Worm (Caenorhabditis elegans) whole organism, L2 larva: Measurements from ENCODE around the gene F56D2.5.

Experiments
- C34F6.9 ChIP-seq: fragments of 150-350 bp; optimal IDR thresholded peaks from 2 replicates; lab custom pipeline; 2014; ENCODE audit warnings: missing biosample characterization, missing genetic modification characterization
- F13H6.1 ChIP-seq: sonication (generic microtip); optimal IDR thresholded peaks from 2 replicates; lab custom pipeline; 2016; ENCODE audit warnings: missing genetic modification characterization, missing compliant biosample characterization
- ZK546.5 ChIP-seq: sonication (generic microtip); optimal IDR thresholded peaks from 2 replicates; lab custom pipeline; 2017; ENCODE audit warnings: missing biosample characterization, missing genetic modification characterization
- ama-1 ChIP-seq: fragments of 150-350 bp; optimal IDR thresholded peaks from 2 replicates; lab custom pipeline; 2018; ENCODE audit warnings: inconsistent platforms
- blmp-1 ChIP-seq: sonication (generic microtip); optimal IDR thresholded peaks from 2 replicates; lab custom pipeline; 2017; ENCODE audit warnings: missing genetic modification characterization, mild to moderate bottlenecking, missing compliant biosample characterization, antibody characterized with exemption, moderate library complexity; ENCODE audit not compliant: insufficient read depth
- ceh-16 ChIP-seq: fragments of 150-350 bp; optimal IDR thresholded peaks from 2 replicates; lab custom pipeline; 2014; ENCODE audit warnings: missing biosample characterization, missing genetic modification characterization
- ceh-82 ChIP-seq: fragments of 150-350 bp; optimal IDR thresholded peaks from 2 replicates; lab custom pipeline; 2014; ENCODE audit warnings: missing biosample characterization, missing genetic modification characterization
- crh-2 ChIP-seq: sonication (generic microtip); optimal IDR thresholded peaks from 2 replicates; lab custom pipeline; 2017; ENCODE audit warnings: missing biosample characterization, missing genetic modification characterization
- elt-1 ChIP-seq: fragments of 150-350 bp; optimal IDR thresholded peaks from 2 replicates; lab custom pipeline; 2014; ENCODE audit warnings: missing biosample characterization, missing genetic modification characterization
- fos-1 ChIP-seq: fragments of 150-350 bp; optimal IDR thresholded peaks from 2 replicates; lab custom pipeline; 2014; ENCODE audit warnings: missing biosample characterization, missing genetic modification characterization
- gmeb-1 ChIP-seq: fragments of 150-350 bp; optimal IDR thresholded peaks from 2 replicates; lab custom pipeline; 2014; ENCODE audit warnings: missing biosample characterization, missing genetic modification characterization
- lin-11 ChIP-seq: fragments of 150-350 bp; sonication (generic microtip); optimal IDR thresholded peaks from 2 replicates; lab custom pipeline; 2014; ENCODE audit warnings: missing biosample characterization, missing genetic modification characterization, inconsistent platforms, mixed read lengths
- lin-13 ChIP-seq: fragments of 150-350 bp; optimal IDR thresholded peaks from 2 replicates; lab custom pipeline; 2014; ENCODE audit warnings: missing biosample characterization, missing genetic modification reagents, missing genetic modification characterization
- lin-39 ChIP-seq: fragments of 150-350 bp; optimal IDR thresholded peaks from 2 replicates; lab custom pipeline; 2014; ENCODE audit warnings: missing biosample characterization, missing genetic modification reagents, missing genetic modification characterization
- lsy-2 ChIP-seq, 2 experiments: fragments of 150-350 bp in 1 of 2; sonication (generic microtip) in 1 of 2; optimal IDR thresholded peaks; 2 replicates each; lab custom pipeline; 2014 to 2017; ENCODE audit warnings: missing biosample characterization in 2 of 2, missing genetic modification characterization in 2 of 2
- mbf-1 ChIP-seq: sonication (generic microtip); optimal IDR thresholded peaks from 2 replicates; lab custom pipeline; 2017; ENCODE audit warnings: missing biosample characterization, missing genetic modification characterization
- mdl-1 ChIP-seq, 2 experiments: fragments of 150-350 bp in 1 of 2; sonication (generic microtip) in 1 of 2; optimal IDR thresholded peaks; 2 replicates each; lab custom pipeline; 2017; ENCODE audit warnings: missing biosample characterization in 2 of 2, missing genetic modification characterization in 2 of 2
- nhr-10 ChIP-seq: sonication (generic microtip); optimal IDR thresholded peaks from 2 replicates; lab custom pipeline; 2017; ENCODE audit warnings: missing biosample characterization, missing genetic modification characterization
- nhr-11 ChIP-seq: fragments of 150-350 bp; optimal IDR thresholded peaks from 2 replicates; lab custom pipeline; 2014; ENCODE audit warnings: missing biosample characterization, missing genetic modification characterization
- nhr-12 ChIP-seq: fragments of 150-350 bp; optimal IDR thresholded peaks from 2 replicates; lab custom pipeline; 2014; ENCODE audit warnings: missing biosample characterization, missing genetic modification characterization
- nhr-129 ChIP-seq: fragments of 150-350 bp; optimal IDR thresholded peaks from 2 replicates; lab custom pipeline; 2014; ENCODE audit warnings: missing biosample characterization, missing genetic modification characterization
- nhr-21 ChIP-seq: fragments of 150-350 bp; optimal IDR thresholded peaks from 2 replicates; lab custom pipeline; 2014; ENCODE audit warnings: missing biosample characterization, missing genetic modification characterization
- nhr-23 ChIP-seq: fragments of 150-350 bp; optimal IDR thresholded peaks from 2 replicates; lab custom pipeline; 2014; ENCODE audit warnings: missing biosample characterization, missing genetic modification reagents, missing genetic modification characterization
- nhr-237 ChIP-seq: fragments of 150-350 bp; optimal IDR thresholded peaks from 2 replicates; lab custom pipeline; 2014; ENCODE audit warnings: missing biosample characterization, missing genetic modification characterization
- nhr-25 ChIP-seq: fragments of 150-350 bp; sonication (generic microtip); optimal IDR thresholded peaks from 3 replicates; lab custom pipeline; 2014; ENCODE audit warnings: missing biosample characterization, missing genetic modification characterization
- nhr-6 ChIP-seq: fragments of 150-350 bp; optimal IDR thresholded peaks from 2 replicates; lab custom pipeline; 2014; ENCODE audit warnings: missing biosample characterization, missing genetic modification characterization
- nhr-77 ChIP-seq: fragments of 150-350 bp; optimal IDR thresholded peaks from 2 replicates; lab custom pipeline; 2014; ENCODE audit warnings: missing biosample characterization, missing genetic modification characterization
- peb-1 ChIP-seq: fragments of 150-350 bp; optimal IDR thresholded peaks from 2 replicates; lab custom pipeline; 2014; ENCODE audit warnings: missing biosample characterization, missing genetic modification characterization
- sem-4 ChIP-seq: fragments of 150-350 bp; optimal IDR thresholded peaks from 2 replicates; lab custom pipeline; 2014; ENCODE audit warnings: missing biosample characterization, missing genetic modification reagents, missing genetic modification characterization
- skn-1 ChIP-seq: sonication (generic microtip); optimal IDR thresholded peaks from 2 replicates; lab custom pipeline; 2017; ENCODE audit warnings: missing biosample characterization, missing genetic modification characterization
- sma-3 ChIP-seq: sonication (generic microtip); optimal IDR thresholded peaks from 2 replicates; lab custom pipeline; 2016; ENCODE audit warnings: missing genetic modification reagents, missing genetic modification characterization, missing compliant biosample characterization
- sma-9 ChIP-seq, 2 experiments: fragments of 150-350 bp in 1 of 2; sonication (generic microtip) in 1 of 2; optimal IDR thresholded peaks; 2 replicates each; lab custom pipeline; 2014 to 2016; ENCODE audit warnings: missing genetic modification characterization in 2 of 2, mild to moderate bottlenecking in 1 of 2, missing biosample characterization in 1 of 2, missing compliant biosample characterization in 1 of 2, missing genetic modification reagents in 1 of 2, moderate library complexity in 1 of 2
- unc-39 ChIP-seq: fragments of 150-350 bp; optimal IDR thresholded peaks from 2 replicates; lab custom pipeline; 2014; ENCODE audit warnings: missing biosample characterization, missing genetic modification characterization
- unc-55 ChIP-seq: fragments of 150-350 bp; sonication (generic microtip); optimal IDR thresholded peaks from 3 replicates; lab custom pipeline; 2014; ENCODE audit warnings: missing biosample characterization, missing genetic modification reagents, missing genetic modification characterization
- unc-62 ChIP-seq: fragments of 150-350 bp; optimal IDR thresholded peaks from 2 replicates; lab custom pipeline; 2014; ENCODE audit warnings: missing biosample characterization, missing genetic modification reagents, missing genetic modification characterization
- zag-1 ChIP-seq: fragments of 150-350 bp; optimal IDR thresholded peaks from 2 replicates; lab custom pipeline; 2014; ENCODE audit warnings: missing biosample characterization, missing genetic modification characterization
- ztf-1 ChIP-seq: fragments of 200-800 bp; sonication (Bioruptor generic); conservative IDR thresholded peaks from 2 replicates; pipeline ENCODE4 v1.3.6; 2022; ENCODE audit warnings: missing genetic modification characterization, missing compliant biosample characterization
- ztf-4 ChIP-seq: fragments of 150-350 bp; optimal IDR thresholded peaks from 2 replicates; lab custom pipeline; 2014; ENCODE audit warnings: missing biosample characterization, missing genetic modification characterization

F56D2.5 gene

DNA sequence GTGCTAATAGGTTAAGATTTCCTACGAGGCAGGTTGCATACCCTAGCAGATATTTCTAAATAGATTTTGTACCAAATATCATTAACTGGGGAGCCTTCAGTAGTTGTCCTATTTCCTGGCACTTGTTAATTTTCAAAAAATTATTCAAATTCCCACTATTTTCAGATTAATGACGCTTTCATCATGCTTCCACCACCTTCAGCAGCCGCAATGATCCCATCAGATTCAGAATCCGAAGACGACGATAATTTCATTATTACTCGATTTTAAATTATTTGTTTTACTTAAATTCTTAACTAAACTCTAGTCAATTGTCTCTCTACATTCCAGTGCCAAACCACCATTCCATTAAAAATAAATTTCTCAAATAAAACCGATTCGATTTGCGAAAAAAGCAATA lies 30.4 kb downstream of the F56D2.5 start:
- TF ChIP-seq zag-1: no peak
- TF ChIP-seq crh-2 (tag; lab: Kevin White, UChicago): peak; percentile 8
- peak; percentile 26 for TF ChIP-seq nhr-129 (tag; lab: Kevin White, UChicago)
- peak; percentile 46 for TF ChIP-seq ztf-4
- peak; percentile 24 for TF ChIP-seq sma-3 (GFP tag; lab: Kevin White, UChicago)
- peak; percentile 79 for TF ChIP-seq ama-1 (lab: Kevin White, UChicago)
- no peak for TF ChIP-seq sem-4 (tag; lab: Kevin White, UChicago)
- peak in 1 of 2 experiments; percentile 19 for TF ChIP-seq lsy-2 (tag; optimal IDR thresholded peaks at IDR 0.05; lab: Kevin White, UChicago)
- peak; percentile 31 for TF ChIP-seq lin-13 (GFP tag; lab: Kevin White, UChicago)

DNA sequence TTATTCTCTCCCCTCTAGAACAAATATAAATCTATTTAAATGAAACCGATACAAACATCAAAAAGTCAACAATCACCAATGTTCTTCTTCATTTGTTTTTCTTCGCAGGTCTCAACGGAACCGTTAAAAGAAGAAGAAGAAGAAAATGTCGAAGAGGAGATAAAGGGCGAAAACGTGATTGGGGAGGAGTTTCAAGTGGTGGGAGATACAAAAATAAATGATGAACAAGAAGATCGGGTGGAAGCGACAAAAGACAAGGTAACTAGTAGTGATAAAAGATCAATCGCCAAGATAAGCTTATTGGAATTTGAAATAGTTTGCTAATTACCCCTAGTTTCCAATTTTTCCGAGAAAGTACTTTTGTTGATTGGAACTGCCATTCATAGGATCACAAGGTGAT lies 31.0 kb downstream of the F56D2.5 start:
- TF ChIP-seq blmp-1 (peak; percentile 31), nhr-25 (tag; lab: Kevin White, UChicago) (peak; percentile 44), nhr-11 (no peak), fos-1 (peak; percentile 29), nhr-21 (peak; percentile 34), gmeb-1 (tag; lab: Kevin White, UChicago) (no peak), sma-9 (GFP tag; optimal IDR thresholded peaks at IDR 0.05; lab: Kevin White, UChicago) (peak; percentile 24), sma-9 (tag; optimal IDR thresholded peaks at IDR 0.05; lab: Kevin White, UChicago) (no peak), ztf-4 (no peak), nhr-129 (tag; lab: Kevin White, UChicago) (peak; percentile 38), unc-55 (no peak), sma-3 (GFP tag; lab: Kevin White, UChicago) (peak; percentile 6), elt-1 (tag; lab: Kevin White, UChicago) (no peak)

ce11 chrIII:5546730-5547129 lies 34.5 kb downstream of the F56D2.5 start, which contains the start of gene F09F7.5:
Gene F09F7.5 (plus strand): TSS chrIII:5546987.
- TF ChIP-seq lin-13 (GFP tag; lab: Kevin White, UChicago) (no peak), crh-2 (tag; lab: Kevin White, UChicago) (peak; percentile 27), fos-1 (peak; percentile 87), ceh-82 (tag; lab: Kevin White, UChicago) (no peak)
- TF ChIP-seq, all 48 proteins: peak for 2

DNA sequence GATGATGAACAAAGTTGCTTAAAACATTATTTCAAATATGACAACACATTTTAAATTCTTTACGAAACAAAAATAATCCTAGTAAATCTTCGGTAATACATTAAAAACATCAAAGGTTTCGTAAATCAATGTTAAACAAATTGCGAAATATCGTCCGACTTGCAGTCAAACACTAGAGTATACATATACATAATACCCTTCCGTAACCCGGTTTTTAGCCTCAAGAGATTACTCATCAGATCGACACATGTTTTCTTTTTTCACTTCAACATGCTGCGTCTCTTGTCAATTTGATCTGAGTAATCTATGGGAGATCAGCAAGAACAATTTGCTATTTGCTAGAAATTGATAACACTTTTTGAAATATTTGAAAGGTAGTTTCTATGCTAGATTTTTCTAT lies 34.9 kb downstream of the F56D2.5 start:
- TF ChIP-seq C34F6.9 (tag; lab: Kevin White, UChicago) (peak; percentile 21), nhr-21 (peak; percentile 30), unc-39 (tag; lab: Kevin White, UChicago) (no peak), nhr-25 (tag; lab: Kevin White, UChicago) (peak; percentile 12)

- no peak for TF ChIP-seq lin-11 (tag; lab: Kevin White, UChicago)
- no peak for TF ChIP-seq nhr-10 (tag; lab: Kevin White, UChicago)
- TF ChIP-seq crh-2 (tag; lab: Kevin White, UChicago): no peak
- no peak for TF ChIP-seq gmeb-1 (tag; lab: Kevin White, UChicago)
- no peak for TF ChIP-seq unc-62 (GFP tag; lab: Kevin White, UChicago)
- no peak for TF ChIP-seq nhr-77 (tag; lab: Kevin White, UChicago)
- TF ChIP-seq nhr-237: no peak
- TF ChIP-seq ztf-4: no peak
- no peak for TF ChIP-seq nhr-12 (tag; lab: Kevin White, UChicago)
- TF ChIP-seq skn-1 (tag; lab: Kevin White, UChicago): no peak
- TF ChIP-seq blmp-1: no peak
- no peak for TF ChIP-seq lin-13 (GFP tag; lab: Kevin White, UChicago)
- no peak for TF ChIP-seq mbf-1 (tag; lab: Kevin White, UChicago)
- TF ChIP-seq F13H6.1: no peak
- no peak for TF ChIP-seq nhr-6 (tag; lab: Kevin White, UChicago)
- no peak for TF ChIP-seq elt-1 (tag; lab: Kevin White, UChicago)
- no peak for TF ChIP-seq zag-1
Measured at ce11 chrIII:5543727-5544345, 37.4 kb downstream of the F56D2.5 start, which contains the start of gene D1044.1. Gene D1044.1 (plus strand): TSS chrIII:5544295.

DNA sequence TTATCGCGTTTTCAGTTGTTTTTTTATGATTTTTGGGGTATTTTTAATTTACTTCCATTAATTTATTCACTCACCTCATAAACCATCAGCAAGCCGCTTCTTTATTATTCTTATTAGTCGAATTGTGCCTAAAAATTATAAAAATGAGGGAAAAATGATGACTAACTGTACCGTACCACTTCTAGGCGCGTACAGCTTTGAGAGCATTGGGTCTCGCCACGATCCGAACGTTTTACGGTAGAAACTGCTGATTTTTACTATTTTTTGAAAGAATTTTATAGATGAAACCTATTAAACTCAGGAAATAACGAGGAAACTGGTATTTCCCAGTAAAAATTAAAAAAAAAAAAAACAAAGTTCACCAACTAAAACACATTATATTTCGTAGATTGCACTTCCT lies 38.2 kb downstream of the F56D2.5 start, which contains the start of gene D1044.6:
Gene D1044.6, minus strand, starts transcription at position 128 of the 400 bp plus-strand sequence.
- TF ChIP-seq lin-39 (tag; lab: Kevin White, UChicago) (no peak), peb-1 (tag; lab: Kevin White, UChicago) (no peak), nhr-129 (tag; lab: Kevin White, UChicago) (no peak), ama-1 (lab: Kevin White, UChicago) (no peak), skn-1 (tag; lab: Kevin White, UChicago) (no peak), nhr-25 (tag; lab: Kevin White, UChicago) (no peak), ceh-16 (tag; lab: Kevin White, UChicago) (no peak), unc-62 (GFP tag; lab: Kevin White, UChicago) (no peak), ZK546.5 (no peak), nhr-10 (tag; lab: Kevin White, UChicago) (no peak), nhr-23 (tag; lab: Kevin White, UChicago) (no peak), ztf-1 (no peak), sma-3 (GFP tag; lab: Kevin White, UChicago) (no peak), lin-13 (GFP tag; lab: Kevin White, UChicago) (no peak), nhr-11 (no peak), nhr-12 (tag; lab: Kevin White, UChicago) (no peak), mdl-1 (tag; optimal IDR thresholded peaks at IDR 0.05; lab: Kevin White, UChicago) (no peak), crh-2 (tag; lab: Kevin White, UChicago) (no peak), gmeb-1 (tag; lab: Kevin White, UChicago) (no peak), unc-39 (tag; lab: Kevin White, UChicago) (no peak)
